Fruit fly (Drosophila melanogaster): ENCODE measurements around the gene CG8813.

CG8813 gene

dm6 chr2L:2830341-2830800, 39.1 kb upstream of the CG8813 start (continued):
- TF ChIP-seq CG10267 (tag; optimal IDR thresholded peaks at IDR 0.05): peak; percentile 88
- peak; percentile 59 for TF ChIP-seq vfl (GFP tag; optimal IDR thresholded peaks at IDR 0.05)
- TF ChIP-seq eyg (GFP tag; optimal IDR thresholded peaks at IDR 0.05): no peak
- peak; percentile 78 for TF ChIP-seq Blimp-1 (GFP tag; optimal IDR thresholded peaks at IDR 0.05)
- TF ChIP-seq sd (tag; optimal IDR thresholded peaks at IDR 0.05): peak; percentile 44
- TF ChIP-seq sim (GFP tag; IDR thresholded peaks at IDR 0.05): peak; percentile 36; the same call in 1 of the 2 replicates
- no peak for TF ChIP-seq bbx (GFP tag; IDR thresholded peaks at IDR 0.05; ENCODE audit: partially characterized antibody)
- TF ChIP-seq Hsf (GFP tag; optimal IDR thresholded peaks at IDR 0.05): peak; percentile 79
- TF ChIP-seq otp (GFP tag; IDR thresholded peaks at IDR 0.05): peak; percentile 74; the same call in 1 of the 3 replicates
- TF ChIP-seq Hmx (GFP tag; optimal IDR thresholded peaks at IDR 0.05): peak; percentile 74
- TF ChIP-seq CG17359 (tag; optimal IDR thresholded peaks at IDR 0.05): peak; percentile 80
- peak; percentile 79 for TF ChIP-seq ind (GFP tag; optimal IDR thresholded peaks at IDR 0.05)
- no peak for TF ChIP-seq CG2889 (GFP tag; IDR thresholded peaks at IDR 0.05)
- no peak for TF ChIP-seq shn (GFP tag; optimal IDR thresholded peaks at IDR 0.05)
- TF ChIP-seq Dref (GFP tag; IDR thresholded peaks at IDR 0.05): no peak
- TF ChIP-seq z (GFP tag; IDR thresholded peaks at IDR 0.05): no peak
- no peak for TF ChIP-seq CG14965 (GFP tag; optimal IDR thresholded peaks at IDR 0.05; ENCODE audit: borderline replicate concordance)
- TF ChIP-seq Antp (GFP tag; optimal IDR thresholded peaks at IDR 0.05): peak; percentile 7
- peak; percentile 69 for TF ChIP-seq CG3847 (GFP tag; IDR thresholded peaks at IDR 0.05)
- no peak for TF ChIP-seq MTF-1 (GFP tag; optimal IDR thresholded peaks at IDR 0.05; ENCODE audit: borderline replicate concordance)
- TF ChIP-seq CG8388 (GFP tag; optimal IDR thresholded peaks at IDR 0.05): peak; percentile 87
- TF ChIP-seq CG18619 (GFP tag; optimal IDR thresholded peaks at IDR 0.05): peak; percentile 89
- TF ChIP-seq tap (tag; optimal IDR thresholded peaks at IDR 0.05): peak; percentile 74
- TF ChIP-seq CG10274 (GFP tag; optimal IDR thresholded peaks at IDR 0.05): peak; percentile 62
- no peak for TF ChIP-seq inv (GFP tag; IDR thresholded peaks at IDR 0.05; ENCODE audit: partially characterized antibody)
- TF ChIP-seq CG30431 (GFP tag; optimal IDR thresholded peaks at IDR 0.05): peak; percentile 77
- peak; percentile 88 for TF ChIP-seq Xrp1 (GFP tag; IDR thresholded peaks at IDR 0.05)
- peak; percentile 64 to 93 for TF ChIP-seq Hr51 (GFP tag; optimal IDR thresholded peaks at IDR 0.05)
- TF ChIP-seq CG15479 (GFP tag; optimal IDR thresholded peaks at IDR 0.05): no peak
- TF ChIP-seq btn (GFP tag; optimal IDR thresholded peaks at IDR 0.05): no peak
- TF ChIP-seq CG2712 (tag; optimal IDR thresholded peaks at IDR 0.05): peak; percentile 95
- TF ChIP-seq CG7271 (tag; optimal IDR thresholded peaks at IDR 0.05): no peak
- peak; percentile 36; the same call in 1 of the 2 replicates for TF ChIP-seq gt (GFP tag; IDR thresholded peaks at IDR 0.05)
- TF ChIP-seq B-H2 (GFP tag; optimal IDR thresholded peaks at IDR 0.05): no peak
- TF ChIP-seq exex (tag; optimal IDR thresholded peaks at IDR 0.05): peak; percentile 50
- no peak for TF ChIP-seq mirr (GFP tag; optimal IDR thresholded peaks at IDR 0.05)
- TF ChIP-seq CG11695 (GFP tag; IDR thresholded peaks at IDR 0.05): peak; percentile 88
- TF ChIP-seq hkb (optimal IDR thresholded peaks at IDR 0.05): no peak
- TF ChIP-seq hkb (GFP tag; IDR thresholded peaks at IDR 0.05): peak; percentile 86
- peak; percentile 50 for TF ChIP-seq mam (GFP tag; optimal IDR thresholded peaks at IDR 0.05)
- no peak for TF ChIP-seq stwl (tag; optimal IDR thresholded peaks at IDR 0.05)
- TF ChIP-seq CG9609 (GFP tag; optimal IDR thresholded peaks at IDR 0.05): no peak
- TF ChIP-seq YL-1 (GFP tag; optimal IDR thresholded peaks at IDR 0.05): peak; percentile 60
- peak; percentile 5 for TF ChIP-seq jumu (GFP tag; optimal IDR thresholded peaks at IDR 0.05)
- peak; percentile 86 for TF ChIP-seq croc (GFP tag; conservative IDR thresholded peaks at IDR 0.05)
- TF ChIP-seq lov (optimal IDR thresholded peaks at IDR 0.05): no peak
- no peak for TF ChIP-seq lov (GFP tag; IDR thresholded peaks at IDR 0.05)
- no peak for TF ChIP-seq CG17912 (GFP tag; optimal IDR thresholded peaks at IDR 0.05)
- peak; percentile 46; the same call in 2 of the 4 replicates for TF ChIP-seq Gug (GFP tag; IDR thresholded peaks at IDR 0.05)
- peak; percentile 30; the same call in 1 of the 3 replicates for TF ChIP-seq CG11456 (GFP tag; IDR thresholded peaks at IDR 0.05)
- TF ChIP-seq CG6254 (GFP tag; optimal IDR thresholded peaks at IDR 0.05): peak; percentile 86
